Fruit fly (Drosophila melanogaster): Measurements from ENCODE around the gene Naglu.

The Naglu gene

DNA sequence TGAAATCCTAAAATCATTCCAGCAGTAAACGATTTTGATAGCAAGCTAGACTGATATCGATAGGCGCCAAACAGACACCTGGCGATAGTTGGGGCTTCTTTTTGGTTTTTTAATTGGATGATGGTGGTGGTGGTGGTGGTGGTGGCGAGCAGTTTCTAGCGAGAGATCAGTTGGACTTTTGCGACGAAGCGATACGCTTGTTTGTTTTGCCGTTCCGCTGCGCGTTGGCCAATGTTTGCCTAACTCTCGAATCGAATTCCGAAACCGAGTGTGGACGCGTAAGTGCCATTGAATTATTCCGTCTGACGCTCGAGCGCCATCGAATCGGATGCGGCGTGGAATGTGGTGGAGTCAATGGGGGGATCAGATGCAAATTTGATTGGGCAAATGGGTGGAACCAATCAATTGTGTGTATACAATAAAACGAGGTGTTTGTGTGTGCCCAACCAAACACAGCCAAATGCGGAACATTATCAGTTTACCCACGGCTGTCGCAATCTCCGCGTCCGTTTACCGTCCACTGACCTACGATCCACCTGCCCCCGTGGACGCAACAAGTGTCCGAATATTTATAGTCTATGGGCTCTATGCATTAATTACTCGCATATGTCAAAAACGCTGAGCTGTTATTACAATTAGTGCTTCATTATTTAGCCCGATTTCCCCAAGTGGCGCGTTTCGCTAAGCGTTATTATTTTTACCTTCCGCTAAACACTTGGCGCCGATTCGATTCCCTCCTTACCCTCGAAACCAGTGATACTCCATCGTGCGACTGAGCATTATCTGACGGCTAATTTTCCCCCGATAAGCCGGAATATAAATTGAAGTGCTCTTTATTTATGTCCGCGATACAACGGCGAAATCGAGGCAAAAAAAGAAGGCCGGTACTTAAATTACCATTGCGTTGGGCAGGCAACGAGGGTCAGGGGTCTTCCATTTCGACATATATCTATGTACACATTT, 41.0 kb downstream of the Naglu start, which contains the start of gene CG17292 (continued):
- TF ChIP-seq mirr (GFP tag; optimal IDR thresholded peaks at IDR 0.05) (peak; percentile 62), Dp (GFP tag; optimal IDR thresholded peaks at IDR 0.05) (peak; percentile 49), prd (optimal IDR thresholded peaks at IDR 0.05) (no peak), prd (GFP tag; IDR thresholded peaks at IDR 0.05) (peak; percentile 35; the same call in 1 of the 3 replicates), Jarid2 (GFP tag; optimal IDR thresholded peaks at IDR 0.05) (peak; percentile 90), CG13287 (GFP tag; IDR thresholded peaks at IDR 0.05; ENCODE audit: partially characterized antibody) (peak; percentile 95), phol (tag; optimal IDR thresholded peaks at IDR 0.05) (peak; percentile 27), CG1529 (GFP tag; optimal IDR thresholded peaks at IDR 0.05) (no peak), CG13123 (GFP tag; optimal IDR thresholded peaks at IDR 0.05) (no peak), CG11085 (GFP tag; IDR thresholded peaks at IDR 0.05) (peak; percentile 32; the same call in 1 of the 2 replicates), CG15011 (GFP tag; optimal IDR thresholded peaks at IDR 0.05) (peak; percentile 12), gcm2 (GFP tag; optimal IDR thresholded peaks at IDR 0.05) (no peak), jumu (GFP tag; optimal IDR thresholded peaks at IDR 0.05) (no peak), CG8388 (GFP tag; optimal IDR thresholded peaks at IDR 0.05) (no peak), Vsx1 (GFP tag; optimal IDR thresholded peaks at IDR 0.05) (peak; percentile 62), Max (GFP tag; optimal IDR thresholded peaks at IDR 0.05) (no peak), row (GFP tag; IDR thresholded peaks at IDR 0.05) (peak; percentile 60), trh (GFP tag; optimal IDR thresholded peaks at IDR 0.05) (no peak), Mrtf (GFP tag; IDR thresholded peaks at IDR 0.05) (no peak; the same call in 2 of the 3 replicates), emc (GFP tag; optimal IDR thresholded peaks at IDR 0.05) (no peak), HLHmδ (GFP tag; optimal IDR thresholded peaks at IDR 0.05) (no peak), CG2678 (tag; optimal IDR thresholded peaks at IDR 0.05) (peak; percentile 49), CG15696 (tag; optimal IDR thresholded peaks at IDR 0.05) (no peak), CG11695 (GFP tag; IDR thresholded peaks at IDR 0.05) (peak; percentile 48; the same call in 1 of the 3 replicates), CG7987 (GFP tag; optimal IDR thresholded peaks at IDR 0.05) (peak; percentile 55), hth (optimal IDR thresholded peaks at IDR 0.05) (no peak), Dip3 (GFP tag; optimal IDR thresholded peaks at IDR 0.05) (peak; percentile 32), cas (GFP tag; IDR thresholded peaks at IDR 0.05) (peak; percentile 40; the same call in 1 of the 2 replicates), shn (GFP tag; optimal IDR thresholded peaks at IDR 0.05) (peak; percentile 46), CG2202 (tag; optimal IDR thresholded peaks at IDR 0.05) (no peak), z (GFP tag; IDR thresholded peaks at IDR 0.05) (peak; percentile 15; the same call in 1 of the 3 replicates), tio (GFP tag; optimal IDR thresholded peaks at IDR 0.05) (no peak), CG31365 (tag; optimal IDR thresholded peaks at IDR 0.05) (peak; percentile 24), mam (GFP tag; optimal IDR thresholded peaks at IDR 0.05) (peak; percentile 3), CG3995 (GFP tag; optimal IDR thresholded peaks at IDR 0.05) (peak; percentile 19), Sox102F (GFP tag; optimal IDR thresholded peaks at IDR 0.05) (peak; percentile 34), pan (optimal IDR thresholded peaks at IDR 0.05) (no peak), pan (GFP tag; optimal IDR thresholded peaks at IDR 0.05 in 1 of 2, IDR thresholded peaks at IDR 0.05 in 1 of 2) (peak in 1 of 2 experiments; percentile 72), CG8765 (GFP tag; IDR thresholded peaks at IDR 0.05) (no peak), CG12155 (GFP tag; optimal IDR thresholded peaks at IDR 0.05) (peak; percentile 99), CG32532 (GFP tag; IDR thresholded peaks at IDR 0.05) (peak; percentile 72), Rfx (GFP tag; IDR thresholded peaks at IDR 0.05) (peak; percentile 82), CoRest (tag; optimal IDR thresholded peaks at IDR 0.05) (peak; percentile 16), CG18599 (GFP tag; optimal IDR thresholded peaks at IDR 0.05) (peak; percentile 56), danr (GFP tag; IDR thresholded peaks at IDR 0.05) (no peak), ase (GFP tag; IDR thresholded peaks at IDR 0.05) (peak; percentile 62; the same call in 1 of the 3 replicates), CG11093 (GFP tag; IDR thresholded peaks at IDR 0.05) (no peak), CG10565 (GFP tag; optimal IDR thresholded peaks at IDR 0.05) (no peak), Kr (GFP tag; optimal IDR thresholded peaks at IDR 0.05) (no peak)

Data from whole organism, embryonic.